Fruit fly (Drosophila melanogaster): ENCODE results near the gene SNF4Agamma.

SNF4Agamma gene

dm6 chr3R:21246492-21247061 lies 106.0 kb downstream of the SNF4Agamma start, which contains the start of gene ETHR:
Gene ETHR (plus strand): TSS chr3R:21247011.
- TF ChIP-seq bcd (GFP tag; optimal IDR thresholded peaks at IDR 0.05) (peak; percentile 39), ATbp (GFP tag; optimal IDR thresholded peaks at IDR 0.05) (no peak), CG14710 (tag; optimal IDR thresholded peaks at IDR 0.05) (no peak), phol (tag; optimal IDR thresholded peaks at IDR 0.05) (no peak), Fer2 (tag; optimal IDR thresholded peaks at IDR 0.05) (no peak), CG18764 (GFP tag; optimal IDR thresholded peaks at IDR 0.05) (peak; percentile 5), ind (GFP tag; optimal IDR thresholded peaks at IDR 0.05) (no peak), Oli (tag; optimal IDR thresholded peaks at IDR 0.05) (peak; percentile 22), schlank (tag; optimal IDR thresholded peaks at IDR 0.05) (no peak), dan (GFP tag; IDR thresholded peaks at IDR 0.05) (no peak), Eip74EF (GFP tag; optimal IDR thresholded peaks at IDR 0.05) (peak in 1 of 2 experiments; percentile 15), ci (GFP tag; IDR thresholded peaks at IDR 0.05) (peak; percentile 31; the same call in 1 of the 3 replicates), disco-r (GFP tag; optimal IDR thresholded peaks at IDR 0.05) (no peak), Scr (GFP tag; IDR thresholded peaks at IDR 0.05; ENCODE audit: partially characterized antibody) (no peak), CG13424 (tag; optimal IDR thresholded peaks at IDR 0.05) (peak; percentile 51), CG2889 (GFP tag; IDR thresholded peaks at IDR 0.05) (no peak), CG2120 (GFP tag; optimal IDR thresholded peaks at IDR 0.05) (peak; percentile 72), lbe (GFP tag; optimal IDR thresholded peaks at IDR 0.05) (no peak), Dip2 (GFP tag; IDR thresholded peaks at IDR 0.05) (no peak), Six4 (GFP tag; optimal IDR thresholded peaks at IDR 0.05) (no peak), Antp (GFP tag; optimal IDR thresholded peaks at IDR 0.05) (no peak), CG8290 (GFP tag; optimal IDR thresholded peaks at IDR 0.05) (no peak), CG8290 (tag; optimal IDR thresholded peaks at IDR 0.05) (peak in 1 of 2 experiments; percentile 77), CG1233 (GFP tag; optimal IDR thresholded peaks at IDR 0.05) (peak; percentile 22), fd96Cb (tag; optimal IDR thresholded peaks at IDR 0.05) (no peak), E2f2 (GFP tag; IDR thresholded peaks at IDR 0.05) (peak; percentile 50; the same call in 1 of the 2 replicates), sna (GFP tag; IDR thresholded peaks at IDR 0.05; ENCODE audit: partially characterized antibody) (no peak), CG7271 (tag; optimal IDR thresholded peaks at IDR 0.05) (no peak), dm (GFP tag; optimal IDR thresholded peaks at IDR 0.05) (no peak), CG12659 (GFP tag; optimal IDR thresholded peaks at IDR 0.05) (peak; percentile 51), en (GFP tag; optimal IDR thresholded peaks at IDR 0.05) (no peak), CG9727 (GFP tag; optimal IDR thresholded peaks at IDR 0.05) (peak; percentile 47), fd64A (GFP tag; optimal IDR thresholded peaks at IDR 0.05) (no peak), CG12219 (GFP tag; optimal IDR thresholded peaks at IDR 0.05) (peak; percentile 29), Atf3 (GFP tag; optimal IDR thresholded peaks at IDR 0.05) (no peak), HLH4C (GFP tag; IDR thresholded peaks at IDR 0.05; ENCODE audit: partially characterized antibody) (no peak; the same call in 2 of the 3 replicates), CG7987 (GFP tag; optimal IDR thresholded peaks at IDR 0.05) (peak; percentile 10), Sox100B (GFP tag; optimal IDR thresholded peaks at IDR 0.05) (no peak), CG10543 (GFP tag; optimal IDR thresholded peaks at IDR 0.05) (peak; percentile 61), Rx (GFP tag; IDR thresholded peaks at IDR 0.05) (no peak), CG10979 (tag; optimal IDR thresholded peaks at IDR 0.05) (no peak), D19A (tag; optimal IDR thresholded peaks at IDR 0.05) (no peak), Atf-2 (GFP tag; optimal IDR thresholded peaks at IDR 0.05) (no peak), CG17802 (tag; optimal IDR thresholded peaks at IDR 0.05) (no peak), CG10274 (GFP tag; optimal IDR thresholded peaks at IDR 0.05) (no peak), insv (GFP tag; optimal IDR thresholded peaks at IDR 0.05) (no peak), Chrac-16 (GFP tag; optimal IDR thresholded peaks at IDR 0.05) (no peak), CG8089 (GFP tag; optimal IDR thresholded peaks at IDR 0.05) (no peak), CG34376 (GFP tag; optimal IDR thresholded peaks at IDR 0.05) (peak; percentile 65), amos (GFP tag; IDR thresholded peaks at IDR 0.05; ENCODE audit: partially characterized antibody) (peak; percentile 27; the same call in 1 of the 2 replicates)
